Worm (Caenorhabditis elegans): ENCODE measurements around the gene F59A6.4.

The F59A6.4 gene

DNA sequence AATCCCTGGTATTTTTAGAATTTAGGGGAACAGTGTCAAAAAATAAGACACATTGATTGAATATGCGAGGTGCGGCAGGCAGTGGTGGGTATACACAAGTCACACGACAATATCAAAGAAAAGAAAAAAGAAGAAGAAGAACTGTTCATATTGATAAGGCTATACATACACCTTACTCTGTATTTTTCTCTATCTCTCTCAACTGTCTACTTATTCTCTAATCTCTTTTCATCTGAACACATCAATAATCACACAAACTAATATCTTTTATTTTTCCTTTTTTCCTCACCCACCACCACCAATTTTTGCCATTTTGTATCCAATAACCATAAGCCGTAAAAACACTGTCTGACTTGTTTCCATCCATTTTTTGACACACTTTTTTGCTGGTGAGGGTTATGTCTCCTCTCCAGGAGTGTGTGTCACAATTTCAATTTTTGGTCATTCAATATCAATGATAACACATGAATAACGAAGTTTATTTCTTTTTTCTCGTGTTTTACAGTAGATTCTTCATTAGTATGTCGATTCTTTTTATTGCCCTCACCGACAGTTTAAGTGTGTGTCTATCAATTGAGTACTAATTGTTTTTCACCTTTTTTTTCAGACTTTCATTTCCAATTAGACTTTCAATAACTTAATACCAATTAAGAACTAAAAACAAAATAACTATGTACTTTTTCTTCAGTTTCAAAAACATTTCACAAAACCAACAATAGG is 14.7 kb downstream of the F59A6.4 start:
- TF ChIP-seq nhr-76 (tag; optimal IDR thresholded peaks at IDR 0.05) (no peak), elt-3 (tag; optimal IDR thresholded peaks at IDR 0.05) (peak; percentile 17)

- TF ChIP-seq mep-1 (tag; optimal IDR thresholded peaks at IDR 0.05) (no peak), ceh-43 (GFP tag; optimal IDR thresholded peaks at IDR 0.05) (no peak), ceh-39 (tag; optimal IDR thresholded peaks at IDR 0.05) (no peak), ham-2 (GFP tag; optimal IDR thresholded peaks at IDR 0.05) (no peak), zip-8 (tag; optimal IDR thresholded peaks at IDR 0.05) (no peak), unc-62 (GFP tag; optimal IDR thresholded peaks at IDR 0.05) (no peak), lsy-2 (tag; optimal IDR thresholded peaks at IDR 0.05) (no peak), ceh-83 (GFP tag; optimal IDR thresholded peaks at IDR 0.05) (no peak), sem-2 (GFP tag; optimal IDR thresholded peaks at IDR 0.05) (no peak), bed-3 (GFP tag; optimal IDR thresholded peaks at IDR 0.05) (no peak), nhr-2 (tag; optimal IDR thresholded peaks at IDR 0.05) (no peak), nhr-237 (tag; optimal IDR thresholded peaks at IDR 0.05) (no peak), lin-13 (tag; optimal IDR thresholded peaks at IDR 0.05) (no peak), nhr-12 (tag; optimal IDR thresholded peaks at IDR 0.05) (no peak)
Observed at ce11 chrII:5020513-5021081, 15.7 kb downstream of the F59A6.4 start.

DNA sequence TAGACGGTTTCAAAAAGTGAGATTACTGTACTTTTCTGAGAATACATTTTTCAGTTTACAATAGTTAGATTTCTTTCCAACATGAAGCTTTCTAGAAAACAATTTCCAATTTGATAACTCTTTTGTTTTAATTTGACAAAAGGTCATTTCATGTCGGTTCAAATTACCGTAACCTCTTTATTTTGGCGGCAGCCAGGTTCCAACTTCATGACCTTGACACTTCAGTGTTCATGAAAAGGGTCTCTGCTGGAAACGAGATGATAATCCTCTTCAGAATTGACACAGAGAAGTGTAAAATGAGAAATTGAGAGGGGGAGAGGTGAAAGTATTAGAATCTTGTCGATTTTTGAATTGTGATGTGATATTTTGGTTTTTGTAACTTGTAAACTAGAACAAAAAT is 16.6 kb downstream of the F59A6.4 start:
- TF ChIP-seq lin-13 (tag; optimal IDR thresholded peaks at IDR 0.05): no peak
- no peak for TF ChIP-seq flh-1 (GFP tag; optimal IDR thresholded peaks at IDR 0.05)
- no peak for TF ChIP-seq hlh-1 (tag; optimal IDR thresholded peaks at IDR 0.05)
- no peak for TF ChIP-seq ham-2 (GFP tag; optimal IDR thresholded peaks at IDR 0.05)
- TF ChIP-seq pha-4 (tag; optimal IDR thresholded peaks at IDR 0.05): no peak
- TF ChIP-seq nhr-12 (tag; optimal IDR thresholded peaks at IDR 0.05): no peak
- TF ChIP-seq nhr-237 (tag; optimal IDR thresholded peaks at IDR 0.05): no peak
- no peak for TF ChIP-seq sptf-1 (tag; optimal IDR thresholded peaks at IDR 0.05)
- no peak for TF ChIP-seq ceh-83 (GFP tag; optimal IDR thresholded peaks at IDR 0.05)
- no peak for TF ChIP-seq ceh-43 (GFP tag; optimal IDR thresholded peaks at IDR 0.05)
- TF ChIP-seq lsy-2 (tag; optimal IDR thresholded peaks at IDR 0.05): no peak
- TF ChIP-seq lin-32 (GFP tag; optimal IDR thresholded peaks at IDR 0.05): no peak
- no peak for TF ChIP-seq mls-2 (tag; optimal IDR thresholded peaks at IDR 0.05)
- TF ChIP-seq nhr-76 (tag; optimal IDR thresholded peaks at IDR 0.05): no peak
- no peak for TF ChIP-seq drap-1 (GFP tag; optimal IDR thresholded peaks at IDR 0.05)
- TF ChIP-seq nhr-28 (tag; optimal IDR thresholded peaks at IDR 0.05): no peak

ce11 chrII:5022381-5022855 is 17.5 kb downstream of the F59A6.4 start, which contains the start of the genes nsy-1 and F59A6.13:
Gene nsy-1 (plus strand): TSS chrII:5022757.
Gene F59A6.13 (plus strand): TSS chrII:5022805.
- TF ChIP-seq snpc-4 (tag; optimal IDR thresholded peaks at IDR 0.05): no peak
- TF ChIP-seq mab-5 (tag; optimal IDR thresholded peaks at IDR 0.05): no peak
- TF ChIP-seq unc-120 (tag; optimal IDR thresholded peaks at IDR 0.05; ENCODE audit: poor library complexity, severe bottlenecking): no peak
- no peak for TF ChIP-seq lin-13 (tag; optimal IDR thresholded peaks at IDR 0.05)
- TF ChIP-seq lsy-2 (tag; optimal IDR thresholded peaks at IDR 0.05): no peak
- no peak for TF ChIP-seq nhr-12 (tag; optimal IDR thresholded peaks at IDR 0.05)
- no peak for TF ChIP-seq ces-1 (GFP tag; optimal IDR thresholded peaks at IDR 0.05)
- TF ChIP-seq ceh-83 (GFP tag; optimal IDR thresholded peaks at IDR 0.05): no peak
- no peak for TF ChIP-seq ham-2 (GFP tag; optimal IDR thresholded peaks at IDR 0.05)
- TF ChIP-seq zip-8 (tag; optimal IDR thresholded peaks at IDR 0.05): no peak
- TF ChIP-seq blmp-1 (tag; optimal IDR thresholded peaks at IDR 0.05): no peak
- TF ChIP-seq elt-3 (tag; optimal IDR thresholded peaks at IDR 0.05): no peak
- no peak for TF ChIP-seq nhr-237 (tag; optimal IDR thresholded peaks at IDR 0.05)
- TF ChIP-seq nhr-76 (tag; optimal IDR thresholded peaks at IDR 0.05): no peak
- no peak for TF ChIP-seq ceh-39 (tag; optimal IDR thresholded peaks at IDR 0.05)

- TF ChIP-seq nhr-76 (tag; optimal IDR thresholded peaks at IDR 0.05) (no peak), nhr-12 (tag; optimal IDR thresholded peaks at IDR 0.05) (no peak), unc-120 (tag; optimal IDR thresholded peaks at IDR 0.05; ENCODE audit: poor library complexity, severe bottlenecking) (no peak), unc-39 (tag; optimal IDR thresholded peaks at IDR 0.05) (no peak)
Observed at ce11 chrII:5027952-5028351, 23.1 kb downstream of the F59A6.4 start.

Measured in whole organism, mixed stage, embryonic.